Worm (Caenorhabditis elegans): ENCODE measurements around the gene K09C6.7.

Gene K09C6.7

ce11 chrV:801555-802060 lies 37.3 kb downstream of the K09C6.7 start:
- TF ChIP-seq K09A11.1 (tag; optimal IDR thresholded peaks at IDR 0.05; ENCODE audit: insufficient read depth) (no peak), rnt-1 (tag; optimal IDR thresholded peaks at IDR 0.05) (no peak), ceh-2 (tag; optimal IDR thresholded peaks at IDR 0.05) (no peak), fax-1 (tag; optimal IDR thresholded peaks at IDR 0.05) (no peak), hlh-13 (GFP tag; optimal IDR thresholded peaks at IDR 0.05) (no peak), pqm-1 (tag; optimal IDR thresholded peaks at IDR 0.05) (no peak), syd-9 (tag; optimal IDR thresholded peaks at IDR 0.05) (no peak), Y22D7AL.16 (tag; optimal IDR thresholded peaks at IDR 0.05) (no peak), ztf-16 (tag; optimal IDR thresholded peaks at IDR 0.05) (no peak), ahr-1 (tag; optimal IDR thresholded peaks at IDR 0.05) (no peak), sox-4 (tag; optimal IDR thresholded peaks at IDR 0.05) (no peak), zip-5 (tag; optimal IDR thresholded peaks at IDR 0.05) (no peak), T23F11.4 (GFP tag; optimal IDR thresholded peaks at IDR 0.05) (no peak), F13H6.1 (tag; optimal IDR thresholded peaks at IDR 0.05) (no peak)

ce11 chrV:800271-800670 lies 38.6 kb downstream of the K09C6.7 start:
- no peak for TF ChIP-seq fkh-6 (tag; optimal IDR thresholded peaks at IDR 0.05)
- TF ChIP-seq pax-1 (tag; optimal IDR thresholded peaks at IDR 0.05) = no peak
- no peak for TF ChIP-seq lin-11 (tag; optimal IDR thresholded peaks at IDR 0.05)
- no peak for TF ChIP-seq pha-4 (tag; optimal IDR thresholded peaks at IDR 0.05)
- no peak for TF ChIP-seq ceh-9 (tag; optimal IDR thresholded peaks at IDR 0.05)
- no peak for TF ChIP-seq ceh-6 (GFP tag; optimal IDR thresholded peaks at IDR 0.05)
- TF ChIP-seq C38D4.7 (GFP tag; optimal IDR thresholded peaks at IDR 0.05) = no peak
- TF ChIP-seq nhr-232 (tag; optimal IDR thresholded peaks at IDR 0.05) = no peak

ce11 chrV:797241-797640 lies 41.6 kb downstream of the K09C6.7 start:
- TF ChIP-seq ceh-48 (tag; optimal IDR thresholded peaks at IDR 0.05) = no peak
- no peak for TF ChIP-seq hlh-13 (GFP tag; optimal IDR thresholded peaks at IDR 0.05)
- no peak for TF ChIP-seq nhr-232 (tag; optimal IDR thresholded peaks at IDR 0.05)
- TF ChIP-seq mec-3 (tag; optimal IDR thresholded peaks at IDR 0.05; ENCODE audit: borderline replicate concordance) = no peak
- no peak for TF ChIP-seq npax-4 (tag; optimal IDR thresholded peaks at IDR 0.05)
- no peak for TF ChIP-seq tbx-2 (tag; optimal IDR thresholded peaks at IDR 0.05)
- TF ChIP-seq sdc-2 (tag; optimal IDR thresholded peaks at IDR 0.05) = no peak
- TF ChIP-seq ama-1 (optimal IDR thresholded peaks at IDR 0.05) = no peak
- no peak for TF ChIP-seq fax-1 (tag; optimal IDR thresholded peaks at IDR 0.05)

- TF ChIP-seq hlh-8 (tag; optimal IDR thresholded peaks at IDR 0.05) (no peak), tbx-2 (tag; optimal IDR thresholded peaks at IDR 0.05) (no peak), ceh-24 (tag; optimal IDR thresholded peaks at IDR 0.05) (no peak), hlh-6 (tag; optimal IDR thresholded peaks at IDR 0.05) (no peak), ceh-45 (GFP tag; IDR thresholded peaks at IDR 0.05) (no peak), mec-3 (tag; optimal IDR thresholded peaks at IDR 0.05; ENCODE audit: borderline replicate concordance) (no peak), ceh-48 (tag; optimal IDR thresholded peaks at IDR 0.05) (no peak), C38D4.7 (GFP tag; optimal IDR thresholded peaks at IDR 0.05) (no peak), lim-6 (tag; optimal IDR thresholded peaks at IDR 0.05) (no peak), dve-1 (tag; optimal IDR thresholded peaks at IDR 0.05) (no peak), ceh-14 (tag; optimal IDR thresholded peaks at IDR 0.05) (no peak), eyg-1 (tag; optimal IDR thresholded peaks at IDR 0.05) (no peak), pqm-1 (tag; optimal IDR thresholded peaks at IDR 0.05) (no peak), hlh-15 (tag; optimal IDR thresholded peaks at IDR 0.05) (no peak), T23F11.4 (GFP tag; optimal IDR thresholded peaks at IDR 0.05) (no peak), gmeb-2 (tag; optimal IDR thresholded peaks at IDR 0.05) (no peak), K02D7.2 (tag; optimal IDR thresholded peaks at IDR 0.05) (no peak)
These were observed 44.8 kb downstream of the K09C6.7 start for ce11 chrV:794092-794491.

Data from whole organism, late embryonic.